Worm (Caenorhabditis elegans): ENCODE data around the gene fipr-20.

fipr-20 gene

ce11 chrIII:7462295-7462694 is at the start of gene fipr-20:
Gene fipr-20, minus strand, starts transcription at chrIII:7462395.
- no peak for TF ChIP-seq tbx-37 (GFP tag; conservative IDR thresholded peaks at IDR 0.05)
- TF ChIP-seq F13C5.2 (tag; optimal IDR thresholded peaks at IDR 0.05): no peak
- TF ChIP-seq flt-1 (GFP tag; IDR thresholded peaks at IDR 0.05): no peak
- no peak for TF ChIP-seq ceh-36 (tag; optimal IDR thresholded peaks at IDR 0.05)
- TF ChIP-seq ets-7 (tag; optimal IDR thresholded peaks at IDR 0.05): no peak
- TF ChIP-seq sea-1 (GFP tag; conservative IDR thresholded peaks at IDR 0.05): no peak
- no peak for TF ChIP-seq hmbx-1 (tag; optimal IDR thresholded peaks at IDR 0.05)
- TF ChIP-seq hmg-4 (GFP tag; optimal IDR thresholded peaks at IDR 0.05): no peak
- TF ChIP-seq tra-4 (tag; optimal IDR thresholded peaks at IDR 0.05): no peak

DNA sequence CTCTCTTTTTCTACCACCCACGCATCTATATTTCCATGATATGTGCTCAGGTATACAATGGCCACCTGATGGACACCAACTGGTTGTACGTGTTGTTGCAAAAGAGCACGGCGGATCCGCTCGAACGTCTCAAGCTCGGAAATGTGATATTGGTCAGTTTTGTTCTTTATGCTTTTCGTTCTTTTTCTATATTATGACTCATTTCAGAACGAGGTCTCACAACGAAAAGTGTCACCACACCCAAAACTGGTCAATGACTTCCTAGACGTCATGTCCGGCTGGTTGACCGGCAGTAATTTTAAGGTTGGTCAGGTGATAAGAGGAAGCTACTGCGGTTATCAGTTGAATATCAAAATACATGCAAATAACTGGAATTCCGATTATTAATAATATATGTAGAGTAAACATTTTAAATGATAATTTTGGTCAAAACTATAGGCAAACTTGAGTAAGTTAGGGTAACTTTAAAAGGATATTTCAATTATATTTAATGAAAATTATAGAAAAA is 46.0 kb upstream of the fipr-20 start, which contains the start of gene cls-1:
Gene cls-1 (plus strand): TSS at position 51 of the 508 bp plus-strand sequence.
- no peak for TF ChIP-seq aly-1 (tag; optimal IDR thresholded peaks at IDR 0.05)
- no peak for TF ChIP-seq hnd-1 (tag; optimal IDR thresholded peaks at IDR 0.05)
- no peak for TF ChIP-seq ets-7 (tag; optimal IDR thresholded peaks at IDR 0.05)
- no peak for TF ChIP-seq flt-1 (GFP tag; IDR thresholded peaks at IDR 0.05)
- no peak for TF ChIP-seq ceh-36 (tag; optimal IDR thresholded peaks at IDR 0.05)
- no peak for TF ChIP-seq tra-4 (tag; optimal IDR thresholded peaks at IDR 0.05)
- no peak for TF ChIP-seq hmg-4 (GFP tag; optimal IDR thresholded peaks at IDR 0.05)
- no peak for TF ChIP-seq hmbx-1 (tag; optimal IDR thresholded peaks at IDR 0.05)
- TF ChIP-seq tbx-37 (GFP tag; conservative IDR thresholded peaks at IDR 0.05): no peak
- TF ChIP-seq pes-1 (GFP tag; IDR thresholded peaks at IDR 0.05): no peak
- TF ChIP-seq ceh-13 (GFP tag; optimal IDR thresholded peaks at IDR 0.05): no peak
- TF ChIP-seq F13C5.2 (tag; optimal IDR thresholded peaks at IDR 0.05): no peak
- no peak for TF ChIP-seq B0310.2 (tag; optimal IDR thresholded peaks at IDR 0.05)
- TF ChIP-seq scrt-1 (GFP tag; IDR thresholded peaks at IDR 0.05): no peak
- TF ChIP-seq ama-1 (optimal IDR thresholded peaks at IDR 0.05): no peak
- TF ChIP-seq sea-1 (GFP tag; conservative IDR thresholded peaks at IDR 0.05): no peak
- no peak for TF ChIP-seq tbx-11 (GFP tag; IDR thresholded peaks at IDR 0.05)

ce11 chrIII:7506983-7507382 is 44.8 kb upstream of the fipr-20 start:
- TF ChIP-seq hnd-1 (tag; optimal IDR thresholded peaks at IDR 0.05) (no peak), tbx-37 (GFP tag; conservative IDR thresholded peaks at IDR 0.05) (no peak), F13C5.2 (tag; optimal IDR thresholded peaks at IDR 0.05) (no peak), ceh-13 (GFP tag; optimal IDR thresholded peaks at IDR 0.05) (no peak), hmg-4 (GFP tag; optimal IDR thresholded peaks at IDR 0.05) (no peak), tra-4 (tag; optimal IDR thresholded peaks at IDR 0.05) (no peak)

- TF ChIP-seq tbx-37 (GFP tag; conservative IDR thresholded peaks at IDR 0.05) (no peak), flt-1 (GFP tag; IDR thresholded peaks at IDR 0.05) (no peak), ets-7 (tag; optimal IDR thresholded peaks at IDR 0.05) (no peak), aly-1 (tag; optimal IDR thresholded peaks at IDR 0.05) (no peak), F13C5.2 (tag; optimal IDR thresholded peaks at IDR 0.05) (peak; percentile 51), sea-1 (GFP tag; conservative IDR thresholded peaks at IDR 0.05) (no peak)
Observed at ce11 chrIII:7499421-7499902, 37.3 kb upstream of the fipr-20 start, which contains the start of the genes C07H6.9 and sap-140. Gene C07H6.9, minus strand, starts transcription at chrIII:7499471. Gene sap-140, plus strand, starts transcription at chrIII:7499738.

DNA sequence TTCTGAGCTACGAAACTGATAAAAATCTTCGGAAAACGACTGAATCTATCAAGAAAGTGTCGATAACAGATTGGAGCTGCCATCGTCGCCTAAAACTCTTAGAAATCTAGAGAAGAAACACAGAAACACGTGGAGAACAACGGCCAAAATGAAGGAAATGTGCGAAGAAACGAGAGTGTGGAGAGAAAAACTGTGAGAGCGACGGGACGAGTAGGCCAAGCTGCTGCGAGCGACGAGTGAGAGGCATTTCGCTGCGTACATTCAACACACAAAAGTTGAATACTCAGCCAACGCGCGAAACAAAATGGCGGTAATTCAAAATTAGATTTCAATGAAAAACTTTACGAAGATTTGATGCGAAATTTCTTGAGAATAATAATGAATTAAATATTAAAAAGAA is 36.2 kb upstream of the fipr-20 start:
- TF ChIP-seq B0310.2 (tag; optimal IDR thresholded peaks at IDR 0.05): no peak
- no peak for TF ChIP-seq ets-7 (tag; optimal IDR thresholded peaks at IDR 0.05)
- TF ChIP-seq pes-1 (GFP tag; IDR thresholded peaks at IDR 0.05): 0 out of 2 replicates have a peak, but pooled peaks have one; percentile 35
- TF ChIP-seq scrt-1 (GFP tag; IDR thresholded peaks at IDR 0.05): no peak
- TF ChIP-seq ceh-36 (tag; optimal IDR thresholded peaks at IDR 0.05): no peak
- TF ChIP-seq F13C5.2 (tag; optimal IDR thresholded peaks at IDR 0.05): peak; percentile 75
- no peak for TF ChIP-seq hmbx-1 (tag; optimal IDR thresholded peaks at IDR 0.05)
- TF ChIP-seq hmg-4 (GFP tag; optimal IDR thresholded peaks at IDR 0.05): peak; percentile 62
- no peak for TF ChIP-seq sea-1 (GFP tag; conservative IDR thresholded peaks at IDR 0.05)
- no peak for TF ChIP-seq flt-1 (GFP tag; IDR thresholded peaks at IDR 0.05)
- no peak for TF ChIP-seq ama-1 (optimal IDR thresholded peaks at IDR 0.05)
- TF ChIP-seq tbx-37 (GFP tag; conservative IDR thresholded peaks at IDR 0.05): no peak
- no peak for TF ChIP-seq tbx-11 (GFP tag; IDR thresholded peaks at IDR 0.05)

- no peak for TF ChIP-seq hmg-4 (GFP tag; optimal IDR thresholded peaks at IDR 0.05)
Observed at ce11 chrIII:7497782-7498266, 35.6 kb upstream of the fipr-20 start, which contains the start of gene cgh-1. Gene cgh-1, minus strand, starts transcription at chrIII:7497832.

DNA sequence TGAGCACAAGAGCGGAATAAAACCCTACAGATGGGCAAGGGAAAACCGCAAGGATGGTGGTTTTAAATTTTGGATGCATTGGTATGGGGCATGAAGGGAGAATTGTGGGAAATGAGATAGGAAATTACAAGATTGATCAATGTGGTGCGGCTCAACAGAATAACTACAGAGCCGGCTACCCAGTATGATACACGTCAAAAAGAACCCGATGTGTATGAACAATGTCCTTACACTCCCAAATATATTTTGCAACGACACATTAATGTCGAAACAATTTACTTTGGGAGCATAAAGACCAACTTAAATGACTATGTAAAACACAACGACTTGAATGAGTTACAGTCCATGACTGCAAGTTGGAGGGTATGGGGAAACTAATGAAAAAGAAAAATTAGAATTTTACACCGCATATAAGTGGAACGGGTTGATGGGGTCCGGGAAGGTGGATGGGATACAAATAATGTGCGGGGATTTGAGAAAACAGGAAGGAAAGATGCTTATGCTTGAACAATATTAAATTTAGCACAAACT is 33.5 kb upstream of the fipr-20 start:
- TF ChIP-seq flt-1 (GFP tag; IDR thresholded peaks at IDR 0.05): no peak
- no peak for TF ChIP-seq B0310.2 (tag; optimal IDR thresholded peaks at IDR 0.05)
- TF ChIP-seq hnd-1 (tag; optimal IDR thresholded peaks at IDR 0.05): no peak
- TF ChIP-seq tbx-37 (GFP tag; conservative IDR thresholded peaks at IDR 0.05): no peak
- no peak for TF ChIP-seq aly-1 (tag; optimal IDR thresholded peaks at IDR 0.05)

DNA sequence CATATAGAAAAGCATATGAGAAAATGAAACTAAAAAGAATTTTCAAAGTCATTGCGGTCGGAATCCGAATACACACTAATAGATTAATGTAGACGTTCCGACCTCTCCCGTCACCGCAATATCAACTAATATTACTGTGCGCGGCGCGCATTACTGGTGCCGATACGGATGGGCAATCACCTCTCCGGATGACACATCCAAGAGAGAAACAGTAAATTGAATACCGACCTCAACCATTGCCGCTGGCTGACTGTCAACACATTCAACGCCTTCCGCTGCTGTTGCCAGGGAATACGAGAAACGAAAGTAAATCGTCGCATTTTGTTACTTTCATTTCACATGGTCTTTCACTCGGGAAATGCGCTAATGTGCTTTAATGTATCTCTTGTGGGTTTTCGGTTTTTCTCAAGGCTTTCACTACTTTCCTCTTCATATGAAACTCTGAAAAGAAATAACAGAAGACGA is 32.7 kb upstream of the fipr-20 start:
- TF ChIP-seq tbx-37 (GFP tag; conservative IDR thresholded peaks at IDR 0.05): no peak
- no peak for TF ChIP-seq tra-4 (tag; optimal IDR thresholded peaks at IDR 0.05)
